Fruit fly (Drosophila melanogaster) Kc167 (cell line): ENCODE results near the gene dachs.

Experiments used
- Myc ChIP-seq: fragments of >200 bp; optimal IDR thresholded peaks from 2 replicates; lab custom pipeline; 2017; ENCODE audit warnings: missing external identifiers
- Sin3A ChIP-seq: fragments of >200 bp; optimal IDR thresholded peaks from 2 replicates; lab custom pipeline; 2018; ENCODE audit warnings: missing external identifiers
- h ChIP-seq: fragments of >200 bp; optimal IDR thresholded peaks from 3 replicates; lab custom pipeline; 2018; ENCODE audit warnings: missing external identifiers
- insv ChIP-seq: fragments of >200 bp; optimal IDR thresholded peaks from 3 replicates; lab custom pipeline; 2018; ENCODE audit warnings: missing external identifiers
- psq ChIP-seq: fragments of >200 bp; optimal IDR thresholded peaks from 2 replicates; lab custom pipeline; 2017; ENCODE audit warnings: missing external identifiers
- ttk ChIP-seq: sonication (Bioruptor generic); optimal IDR thresholded peaks from 2 replicates; lab custom pipeline; 2017; ENCODE audit warnings: missing external identifiers

Gene dachs

DNA sequence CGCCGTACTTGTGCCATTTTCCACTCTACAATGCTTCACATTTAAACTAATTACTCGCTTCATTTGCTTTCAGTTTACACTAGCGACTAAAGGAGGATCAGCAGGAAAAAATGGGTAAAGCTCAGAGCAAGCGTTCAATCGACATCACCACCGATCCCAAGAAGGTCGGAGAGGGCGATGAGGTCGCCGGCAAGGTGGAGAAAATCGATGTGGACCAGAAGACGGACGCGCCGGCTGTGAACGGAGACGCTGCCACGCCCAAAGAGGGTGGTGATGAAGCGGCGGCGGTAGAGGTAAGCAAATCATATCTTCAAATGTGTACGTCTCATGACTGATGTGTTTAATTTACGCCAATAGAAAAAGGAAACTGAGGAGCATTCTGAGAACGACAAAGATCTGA, 39.8 kb upstream of the dachs start:
- TF ChIP-seq Myc (lab: Kevin White, UChicago) (no peak), psq (no peak), h (no peak), insv (lab: Kevin White, UChicago) (no peak), ttk (no peak)

DNA sequence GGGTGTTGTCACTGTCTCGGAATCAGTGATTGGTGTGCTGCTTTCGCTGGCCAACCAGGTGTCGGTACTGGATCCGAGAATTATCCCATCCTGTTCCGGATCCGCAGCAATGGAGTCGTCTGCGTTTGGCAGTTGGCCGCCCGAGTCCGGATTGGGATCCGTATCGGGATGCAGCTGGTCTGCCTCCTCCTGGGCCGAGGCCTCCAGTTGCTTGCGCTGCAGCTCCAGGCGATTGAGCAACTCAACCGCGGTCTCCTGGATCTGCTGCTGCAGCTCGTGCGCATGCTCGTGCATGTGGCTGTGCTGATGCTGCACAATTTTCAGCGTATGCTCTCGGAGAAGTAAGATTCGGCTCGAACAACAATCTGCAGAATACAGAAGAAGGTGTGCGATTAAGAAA, 34.5 kb upstream of the dachs start:
- TF ChIP-seq Sin3A (lab: Kevin White, UChicago) (no peak), ttk (no peak), Myc (lab: Kevin White, UChicago) (no peak), h (no peak), psq (no peak), insv (lab: Kevin White, UChicago) (no peak)

- TF ChIP-seq Sin3A (lab: Kevin White, UChicago): no peak
- no peak for TF ChIP-seq insv (lab: Kevin White, UChicago)
These were observed 33.1 kb upstream of the dachs start, which contains the start of gene grk for dm6 chr2L:8433512-8433911. grk (minus strand) TSS chr2L:8433598.

- TF ChIP-seq Myc (lab: Kevin White, UChicago): no peak
- no peak for TF ChIP-seq Sin3A (lab: Kevin White, UChicago)
- TF ChIP-seq psq: no peak
- TF ChIP-seq insv (lab: Kevin White, UChicago): no peak
- no peak for TF ChIP-seq h
- no peak for TF ChIP-seq ttk
These were observed 29.4 kb upstream of the dachs start, which contains the start of the genes D12 and Chrac-14 for dm6 chr2L:8437176-8437575. D12 (minus strand) TSS chr2L:8437365. Chrac-14 (plus strand) TSS chr2L:8437405.

DNA sequence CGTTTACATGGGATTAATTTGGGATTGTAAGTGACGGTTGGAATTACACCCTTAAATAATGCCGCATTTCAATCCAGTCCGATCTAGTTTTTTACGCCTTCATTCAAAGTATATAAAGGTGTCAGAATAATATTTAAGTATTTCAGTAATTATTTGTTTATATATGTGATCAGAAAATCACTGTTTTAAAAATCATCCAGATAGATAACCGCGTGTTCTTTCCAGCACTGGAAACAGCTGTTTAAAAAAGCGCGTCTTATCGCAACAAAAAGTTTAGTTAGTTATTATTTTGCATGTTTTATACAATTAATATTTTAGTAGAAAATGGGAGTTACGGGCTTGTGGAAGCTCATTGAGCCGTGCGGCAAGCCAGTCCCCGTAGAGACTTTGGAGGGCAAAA, 28.6 kb upstream of the dachs start, which contains the start of gene mus201:
Gene mus201, plus strand, starts transcription at position 118 of the 400 bp plus-strand sequence.
- TF ChIP-seq Sin3A (lab: Kevin White, UChicago): no peak
- no peak for TF ChIP-seq h
- no peak for TF ChIP-seq Myc (lab: Kevin White, UChicago)
- TF ChIP-seq psq: no peak
- no peak for TF ChIP-seq ttk
- no peak for TF ChIP-seq insv (lab: Kevin White, UChicago)

dm6 chr2L:8442147-8442546, 24.5 kb upstream of the dachs start, which contains the start of gene CG31897:
CG31897 (plus strand) TSS chr2L:8442447.
- no peak for TF ChIP-seq h
- no peak for TF ChIP-seq Sin3A (lab: Kevin White, UChicago)
- no peak for TF ChIP-seq insv (lab: Kevin White, UChicago)
- TF ChIP-seq psq: no peak
- no peak for TF ChIP-seq ttk
- no peak for TF ChIP-seq Myc (lab: Kevin White, UChicago)

DNA sequence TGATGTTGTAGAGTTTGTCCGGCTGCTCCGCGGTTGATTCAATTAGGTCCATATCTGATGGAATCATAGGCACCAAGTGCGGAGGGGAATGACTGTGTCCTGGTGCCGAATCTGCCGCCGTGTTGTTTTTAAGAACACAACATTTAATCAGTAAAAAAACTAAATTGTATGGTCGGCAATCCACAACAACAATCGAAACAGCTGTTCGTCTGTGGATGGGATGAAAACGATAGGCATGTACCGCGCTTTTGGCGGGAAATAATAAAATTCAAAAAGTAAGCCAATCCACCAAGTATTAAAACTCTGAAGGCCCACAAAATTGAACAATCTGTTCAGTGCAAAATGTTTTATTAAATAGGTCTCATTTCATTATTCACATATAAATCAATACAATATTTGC, 17.3 kb upstream of the dachs start, which contains the start of gene Aasdh:
Gene Aasdh, minus strand, starts transcription at position 219 of the 400 bp plus-strand sequence.
- no peak for TF ChIP-seq Myc (lab: Kevin White, UChicago)
- no peak for TF ChIP-seq Sin3A (lab: Kevin White, UChicago)
- TF ChIP-seq insv (lab: Kevin White, UChicago): no peak
- TF ChIP-seq h: no peak
- TF ChIP-seq ttk: no peak
- no peak for TF ChIP-seq psq

DNA sequence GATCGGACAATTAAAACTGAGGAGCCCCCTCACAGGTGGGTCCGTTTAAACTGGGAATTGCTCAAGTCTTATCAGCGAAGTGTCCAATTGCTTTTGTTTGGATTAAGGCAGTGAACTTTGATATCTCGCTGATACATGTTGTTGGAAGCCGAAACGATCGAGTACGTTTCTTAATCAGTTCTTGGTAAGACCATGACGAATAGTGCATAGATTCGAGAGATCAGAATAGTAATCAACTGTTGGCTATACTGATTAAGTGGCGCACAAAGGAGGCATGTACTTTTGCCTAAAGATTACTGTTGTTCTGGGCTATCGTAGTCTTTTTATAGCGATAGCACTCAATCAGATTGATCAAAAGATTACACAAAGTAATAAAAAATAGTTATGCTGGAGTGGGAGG, 15.1 kb upstream of the dachs start:
- no peak for TF ChIP-seq h

- TF ChIP-seq Myc (lab: Kevin White, UChicago) (no peak), ttk (no peak), psq (no peak), Sin3A (lab: Kevin White, UChicago) (no peak), h (no peak), insv (lab: Kevin White, UChicago) (no peak)
These were observed 4.7 kb upstream of the dachs start for dm6 chr2L:8461782-8462453.

dm6 chr2L:8463144-8464106, 3.2 kb upstream of the dachs start, which contains the start of gene Agpat2:
Agpat2 (minus strand) TSS chr2L:8463994.
- TF ChIP-seq Sin3A (lab: Kevin White, UChicago): no peak
- no peak for TF ChIP-seq Myc (lab: Kevin White, UChicago)
- no peak for TF ChIP-seq insv (lab: Kevin White, UChicago)
- no peak for TF ChIP-seq ttk

DNA sequence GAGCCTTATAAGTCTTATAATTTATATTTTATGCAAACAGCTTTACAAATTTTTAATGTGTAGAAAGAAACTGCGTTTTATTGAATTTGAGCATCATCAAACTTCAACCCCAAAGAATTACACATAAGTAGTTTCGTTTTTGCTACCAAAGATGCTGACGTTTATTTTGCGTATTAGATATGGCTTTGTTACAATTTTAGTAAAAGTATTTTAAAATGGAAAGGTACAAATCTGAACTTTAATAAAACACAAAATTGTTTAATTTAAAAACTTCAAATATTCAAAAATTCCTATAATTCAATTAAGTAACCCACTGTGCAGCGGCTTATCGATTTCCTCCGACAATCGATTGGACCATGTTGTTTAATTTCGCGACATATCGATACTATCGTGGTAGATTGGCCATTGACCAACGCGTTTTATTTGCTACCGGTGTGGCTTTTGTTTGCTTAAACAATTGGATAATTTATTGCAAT, 2.5 kb upstream of the dachs start, which contains the start of gene prg:
Gene prg, plus strand, starts transcription at position 382 of the 476 bp plus-strand sequence.
- TF ChIP-seq insv (lab: Kevin White, UChicago): no peak
- no peak for TF ChIP-seq h
- no peak for TF ChIP-seq psq
- no peak for TF ChIP-seq Sin3A (lab: Kevin White, UChicago)
- no peak for TF ChIP-seq ttk
- no peak for TF ChIP-seq Myc (lab: Kevin White, UChicago)

DNA sequence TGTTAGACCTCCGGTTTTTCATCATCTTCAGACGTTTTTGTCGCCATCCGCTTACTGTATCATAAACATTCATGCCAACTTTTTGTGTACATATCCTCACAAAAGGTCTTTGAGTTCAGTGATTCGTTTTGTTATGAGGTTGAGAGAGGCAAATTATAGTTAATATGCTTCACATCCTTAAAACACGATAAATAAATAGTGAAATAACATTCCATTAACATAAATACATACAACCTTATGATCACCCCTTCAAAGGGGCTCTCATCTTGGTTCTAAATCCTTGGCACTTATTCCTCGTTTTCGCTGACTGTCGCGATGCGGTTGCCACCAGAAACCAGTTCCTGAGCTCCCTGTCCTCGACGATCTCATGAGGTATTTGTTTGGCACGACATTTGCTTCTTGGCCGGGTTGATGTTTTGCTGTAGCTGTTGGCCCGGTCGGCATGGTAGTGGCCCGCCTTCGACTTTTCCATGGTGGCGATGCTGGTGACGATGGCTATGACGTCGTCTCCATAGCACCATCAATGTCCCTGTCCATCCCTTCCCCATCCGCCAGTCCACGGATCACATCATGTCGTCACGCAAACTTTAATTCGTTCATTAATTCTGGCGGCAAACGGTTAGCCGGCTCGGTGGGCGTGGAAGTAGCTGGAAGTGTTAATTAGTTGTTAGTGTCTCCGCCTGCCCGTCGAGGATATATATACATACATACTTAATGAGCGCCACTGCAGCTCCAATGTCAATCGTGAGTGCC, 2.5 kb downstream of the dachs start:
- TF ChIP-seq Sin3A (lab: Kevin White, UChicago): no peak
- TF ChIP-seq psq: no peak
- no peak for TF ChIP-seq h
- no peak for TF ChIP-seq insv (lab: Kevin White, UChicago)
- no peak for TF ChIP-seq Myc (lab: Kevin White, UChicago)
- no peak for TF ChIP-seq ttk
